Fruit fly (Drosophila melanogaster): ENCODE measurements around the gene CG13043.

DNA sequence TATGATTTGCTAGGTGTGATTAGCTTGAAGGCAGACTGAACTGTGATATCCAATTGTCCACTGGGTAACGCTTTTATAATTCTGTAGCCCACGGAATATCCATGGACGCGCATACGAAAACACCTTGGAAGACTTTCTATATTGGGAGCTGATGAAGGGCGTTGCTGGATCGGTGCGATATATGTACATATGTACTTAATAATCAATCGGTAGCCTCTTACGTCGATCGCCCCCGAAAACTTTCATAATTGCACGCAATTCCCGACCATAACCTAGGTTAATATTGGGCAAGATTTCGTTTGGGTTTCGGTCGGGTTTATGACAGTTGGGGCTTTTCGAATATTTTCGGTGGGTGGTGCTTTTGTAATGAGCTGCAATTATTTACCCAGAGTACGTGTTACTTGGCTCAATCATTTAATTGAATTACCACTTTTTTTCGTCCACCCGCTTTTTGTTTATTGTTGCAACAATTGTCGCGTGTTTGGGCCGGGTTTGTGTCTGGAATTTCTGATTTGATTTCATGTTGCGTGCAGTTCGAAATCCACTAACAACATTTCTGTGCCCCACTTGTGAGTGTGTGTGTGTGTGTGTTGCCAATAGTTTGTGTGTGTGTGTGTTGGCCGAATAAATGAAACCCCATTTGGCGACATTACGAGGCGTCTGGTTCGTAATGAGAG is 23.7 kb downstream of the CG13043 start, which contains the start of gene CG13049:
- TF ChIP-seq Pif1B (GFP tag; optimal IDR thresholded peaks at IDR 0.05) (no peak), gl (tag; optimal IDR thresholded peaks at IDR 0.05) (no peak), EcR (GFP tag; optimal IDR thresholded peaks at IDR 0.05) (no peak), Pif1A (GFP tag; optimal IDR thresholded peaks at IDR 0.05) (no peak), CG14655 (GFP tag; optimal IDR thresholded peaks at IDR 0.05) (no peak), CG8301 (tag; optimal IDR thresholded peaks at IDR 0.05) (no peak), CG4496 (GFP tag; IDR thresholded peaks at IDR 0.05) (no peak), CG32121 (GFP tag; IDR thresholded peaks at IDR 0.05) (no peak), CG13204 (GFP tag; optimal IDR thresholded peaks at IDR 0.05) (no peak), CG8159 (tag; optimal IDR thresholded peaks at IDR 0.05) (no peak), fd96Ca (GFP tag; IDR thresholded peaks at IDR 0.05) (no peak), CG17806 (tag; optimal IDR thresholded peaks at IDR 0.05) (no peak), rn (GFP tag; IDR thresholded peaks at IDR 0.05) (no peak)

Data from whole organism, pupa.